Worm (Caenorhabditis elegans): Measurements from ENCODE around the gene usp-14.

- no peak for TF ChIP-seq blmp-1 (tag; optimal IDR thresholded peaks at IDR 0.05; ENCODE audit: insufficient read depth)
- TF ChIP-seq nhr-23 (tag; optimal IDR thresholded peaks at IDR 0.05), result no peak
- no peak for TF ChIP-seq nhr-12 (tag; optimal IDR thresholded peaks at IDR 0.05)
Observed at ce11 chrII:14474700-14475099, 13.8 kb downstream of the usp-14 start.

Measured in whole organism, L2 larva.